Fruit fly (Drosophila melanogaster): Measurements from ENCODE around the gene CG9098.

CG9098 gene

dm6 chr2L:6028712-6029111 lies 16.6 kb upstream of the CG9098 start (continued):
- TF ChIP-seq CG10274 (GFP tag; optimal IDR thresholded peaks at IDR 0.05) (no peak), CG31388 (GFP tag; optimal IDR thresholded peaks at IDR 0.05) (no peak), CG13775 (GFP tag; optimal IDR thresholded peaks at IDR 0.05) (no peak), Eip74EF (GFP tag; optimal IDR thresholded peaks at IDR 0.05) (no peak), Aef1 (GFP tag; IDR thresholded peaks at IDR 0.05) (peak; percentile 32; the same call in 2 of the 3 replicates), CG1647 (GFP tag; optimal IDR thresholded peaks at IDR 0.05) (no peak), seq (GFP tag; IDR thresholded peaks at IDR 0.05) (no peak), CG17568 (GFP tag; optimal IDR thresholded peaks at IDR 0.05) (no peak), Camta (GFP tag; optimal IDR thresholded peaks at IDR 0.05) (no peak), CG42726 (GFP tag; IDR thresholded peaks at IDR 0.05; ENCODE audit: partially characterized antibody) (no peak), abd-A (tag; optimal IDR thresholded peaks at IDR 0.05) (no peak), sisA (GFP tag; IDR thresholded peaks at IDR 0.05) (peak; percentile 49), org-1 (GFP tag; optimal IDR thresholded peaks at IDR 0.05) (no peak), wdn (GFP tag; IDR thresholded peaks at IDR 0.05) (no peak), crc (GFP tag; optimal IDR thresholded peaks at IDR 0.05) (no peak), CoRest (tag; optimal IDR thresholded peaks at IDR 0.05) (no peak), gcm (GFP tag; optimal IDR thresholded peaks at IDR 0.05) (no peak), prd (optimal IDR thresholded peaks at IDR 0.05) (no peak), prd (GFP tag; IDR thresholded peaks at IDR 0.05) (peak; percentile 33; the same call in 1 of the 3 replicates), Oli (tag; optimal IDR thresholded peaks at IDR 0.05) (peak; percentile 23), usp (GFP tag; optimal IDR thresholded peaks at IDR 0.05) (no peak), Pdp1 (GFP tag; optimal IDR thresholded peaks at IDR 0.05) (no peak), CG3838 (GFP tag; optimal IDR thresholded peaks at IDR 0.05) (no peak), HLH3B (GFP tag; IDR thresholded peaks at IDR 0.05) (no peak), CG8359 (GFP tag; optimal IDR thresholded peaks at IDR 0.05; ENCODE audit: borderline replicate concordance) (no peak), CG8281 (tag; optimal IDR thresholded peaks at IDR 0.05) (no peak), CG30020 (tag; optimal IDR thresholded peaks at IDR 0.05) (no peak), maf-S (GFP tag; optimal IDR thresholded peaks at IDR 0.05) (no peak), kni (GFP tag; optimal IDR thresholded peaks at IDR 0.05) (no peak), Hmr (GFP tag; optimal IDR thresholded peaks at IDR 0.05) (peak; percentile 12), MTF-1 (GFP tag; optimal IDR thresholded peaks at IDR 0.05; ENCODE audit: borderline replicate concordance) (no peak), CG8944 (GFP tag; optimal IDR thresholded peaks at IDR 0.05) (peak; percentile 9), twi (tag; optimal IDR thresholded peaks at IDR 0.05) (no peak), Scr (GFP tag; IDR thresholded peaks at IDR 0.05; ENCODE audit: partially characterized antibody) (no peak), crp (GFP tag; optimal IDR thresholded peaks at IDR 0.05) (no peak), ab (GFP tag; optimal IDR thresholded peaks at IDR 0.05) (no peak), Ets65A (GFP tag) (peak; percentile 83), Awh (GFP tag; IDR thresholded peaks at IDR 0.05) (no peak), CG2116 (GFP tag; optimal IDR thresholded peaks at IDR 0.05) (no peak), btn (GFP tag; optimal IDR thresholded peaks at IDR 0.05) (no peak), amos (GFP tag; IDR thresholded peaks at IDR 0.05; ENCODE audit: partially characterized antibody) (no peak), kah (GFP tag; optimal IDR thresholded peaks at IDR 0.05) (no peak), pnt (GFP tag; optimal IDR thresholded peaks at IDR 0.05) (no peak), ewg (GFP tag; optimal IDR thresholded peaks at IDR 0.05) (no peak), toy (GFP tag; IDR thresholded peaks at IDR 0.05) (no peak), CG7839 (tag; optimal IDR thresholded peaks at IDR 0.05) (peak; percentile 27), CG3065 (GFP tag; optimal IDR thresholded peaks at IDR 0.05) (no peak), tx (GFP tag; optimal IDR thresholded peaks at IDR 0.05) (no peak), lilli (GFP tag; optimal IDR thresholded peaks at IDR 0.05) (no peak), CG15514 (GFP tag; optimal IDR thresholded peaks at IDR 0.05) (no peak), CG31224 (GFP tag; IDR thresholded peaks at IDR 0.05) (no peak)

Data from whole organism, embryonic.